Fruit fly (Drosophila melanogaster) whole organism, wandering third instar larva: ENCODE measurements around the gene Asator.

Experiments used
- Hr78 ChIP-seq: fragments of >200 bp; optimal IDR thresholded peaks from 2 replicates; lab custom pipeline; 2017; ENCODE audit warnings: missing biosample characterization, missing genetic modification characterization
- Hr83 ChIP-seq: fragments of 200-300 bp; sonication (Bioruptor generic); optimal IDR thresholded peaks from 2 replicates; lab custom pipeline; 2016; ENCODE audit warnings: missing biosample characterization, mild to moderate bottlenecking, missing genetic modification characterization, moderate library complexity; ENCODE audit not compliant: poor library complexity, severe bottlenecking
- N ChIP-seq: fragments of >200 bp; optimal IDR thresholded peaks from 2 replicates; lab custom pipeline; 2018; ENCODE audit warnings: missing biosample characterization, missing external identifiers, missing genetic modification characterization
- br ChIP-seq: fragments of 200-800 bp; sonication (Bioruptor generic); optimal IDR thresholded peaks from 2 replicates; lab custom pipeline; 2016; ENCODE audit warnings: missing biosample characterization, missing genetic modification characterization
- foxo ChIP-seq, 2 experiments: fragments of 200-800 bp; sonication (Bioruptor generic); optimal IDR thresholded peaks; 2 replicates in 1 of 2; 3 replicates in 1 of 2; lab custom pipeline; 2016 to 2017; ENCODE audit warnings: missing biosample characterization in 2 of 2, missing genetic modification characterization in 2 of 2
- h ChIP-seq: fragments of 200-800 bp; sonication (Bioruptor generic); optimal IDR thresholded peaks from 3 replicates; lab custom pipeline; 2016; ENCODE audit warnings: missing biosample characterization, mild to moderate bottlenecking, missing genetic modification characterization
- psq ChIP-seq: fragments of 200-800 bp; sonication (Bioruptor generic); optimal IDR thresholded peaks from 3 replicates; lab custom pipeline; 2017; ENCODE audit warnings: missing biosample characterization, mild to moderate bottlenecking, missing genetic modification characterization, moderate library complexity
- usp ChIP-seq: fragments of >200 bp; optimal IDR thresholded peaks from 2 replicates; lab custom pipeline; 2017; ENCODE audit warnings: missing biosample characterization, missing genetic modification characterization

- TF ChIP-seq br (GFP tag; lab: Kevin White, UChicago) (no peak), Hr78 (GFP tag; lab: Kevin White, UChicago) (no peak), psq (GFP tag; lab: Kevin White, UChicago) (no peak), foxo (GFP tag; optimal IDR thresholded peaks at IDR 0.05; lab: Kevin White, UChicago) (no peak), N (GFP tag; lab: Kevin White, UChicago) (no peak), usp (GFP tag; lab: Kevin White, UChicago) (no peak), Hr83 (GFP tag; lab: Kevin White, UChicago) (no peak), h (GFP tag; lab: Kevin White, UChicago) (no peak)
These were observed 2.0 kb upstream of the Asator start for dm6 chr4:490760-491317.
